Fruit fly (Drosophila melanogaster) S2 (cell line): ENCODE results near the gene CG15160.

ENCODE experiments used
- CG8478 ChIP-seq: fragments of >200 bp; optimal IDR thresholded peaks from 2 replicates; lab custom pipeline; 2018
- CTCF ChIP-seq, 2 experiments: fragments of >200 bp; optimal IDR thresholded peaks; 2 replicates each; lab custom pipeline; 2018

DNA sequence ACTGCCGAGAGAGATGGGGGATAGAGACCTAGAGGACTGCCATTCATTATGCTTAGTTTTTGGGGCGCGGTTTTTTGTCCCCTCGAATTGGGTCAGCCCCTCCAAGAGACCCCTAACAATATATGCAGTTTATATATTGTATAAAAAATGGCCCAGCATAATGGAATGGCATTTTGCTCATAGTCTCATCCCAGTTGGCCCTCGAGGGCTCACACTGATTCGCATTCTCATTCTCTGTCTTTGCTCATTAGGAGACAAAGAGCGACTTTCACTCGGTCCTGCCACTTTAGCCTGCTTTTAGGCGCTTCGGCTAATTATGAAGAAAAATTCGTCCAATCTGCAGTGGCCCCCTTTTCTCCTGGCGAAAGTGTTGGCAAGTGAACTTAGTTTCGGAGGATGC, 32.7 kb downstream of the CG15160 start:
- no peak for TF ChIP-seq CG8478 (lab: Kevin White, UChicago)
- TF ChIP-seq CTCF (optimal IDR thresholded peaks at IDR 0.05; lab: Kevin White, UChicago), result no peak
